Worm (Caenorhabditis elegans) whole organism, L1 larva: ENCODE data around the gene elo-4.

Source experiments
- C16A3.4 ChIP-seq: fragments of 150-350 bp; optimal IDR thresholded peaks from 2 replicates; lab custom pipeline; 2014; ENCODE audit warnings: missing biosample characterization, missing genetic modification characterization
- C34B4.2 ChIP-seq: sonication (generic microtip); optimal IDR thresholded peaks from 2 replicates; lab custom pipeline; 2017; ENCODE audit warnings: mild to moderate bottlenecking, missing genetic modification characterization, missing compliant biosample characterization
- Y116A8C.19 ChIP-seq: sonication (generic microtip); optimal IDR thresholded peaks from 2 replicates; lab custom pipeline; 2016; ENCODE audit warnings: missing compliant biosample characterization, missing genetic modification characterization, borderline replicate concordance
- ama-1 ChIP-seq: fragments of 150-350 bp; optimal IDR thresholded peaks from 2 replicates; lab custom pipeline; 2014
- ceh-82 ChIP-seq, 3 experiments: fragments of 150-350 bp in 1 of 3; sonication (generic microtip) in 2 of 3; optimal IDR thresholded peaks; 2 replicates each; lab custom pipeline; 2014 to 2017; ENCODE audit warnings: missing biosample characterization in 3 of 3, missing genetic modification characterization in 3 of 3
- dsc-1 ChIP-seq: sonication (generic microtip); optimal IDR thresholded peaks from 2 replicates; lab custom pipeline; 2016; ENCODE audit warnings: mild to moderate bottlenecking, missing genetic modification characterization, missing compliant biosample characterization
- efl-1 ChIP-seq, 4 experiments: fragments of 150-350 bp; optimal IDR thresholded peaks in 3 of 4; peaks in 1 of 4; 1 replicate in 1 of 4; 2 replicates in 3 of 4; lab custom pipeline; 2014; ENCODE audit warnings: missing biosample characterization in 2 of 4, missing genetic modification characterization in 2 of 4, missing genetic modification reagents in 2 of 4
- efl-3 ChIP-seq: fragments of 200-800 bp; sonication (Bioruptor generic); optimal IDR thresholded peaks from 2 replicates; lab custom pipeline; 2018; ENCODE audit warnings: mild to moderate bottlenecking, missing genetic modification characterization, missing compliant biosample characterization
- elt-2 ChIP-seq: sonication (generic microtip); optimal IDR thresholded peaks from 2 replicates; lab custom pipeline; 2016; ENCODE audit warnings: missing genetic modification characterization, mild to moderate bottlenecking, inconsistent platforms, missing compliant biosample characterization, missing genetic modification reagents
- ets-5 ChIP-seq: fragments of 200-800 bp; sonication (Bioruptor generic); IDR thresholded peaks from 2 replicates; pipeline ENCODE4 v1.3.6; 2022; ENCODE audit warnings: missing genetic modification characterization, missing compliant biosample characterization
- fkh-4 ChIP-seq: sonication (generic microtip); optimal IDR thresholded peaks from 2 replicates; lab custom pipeline; 2016; ENCODE audit warnings: missing compliant biosample characterization, missing genetic modification characterization, borderline replicate concordance
- hlh-17 ChIP-seq: fragments of 200-800 bp; sonication (Bioruptor generic); optimal IDR thresholded peaks from 2 replicates; lab custom pipeline; 2018; ENCODE audit warnings: missing genetic modification characterization, mild to moderate bottlenecking, missing compliant biosample characterization, moderate library complexity, borderline replicate concordance
- isw-1 ChIP-seq: fragments of 200-800 bp; sonication (Bioruptor generic); IDR thresholded peaks from 2 replicates; pipeline ENCODE4 v1.3.6; 2022; ENCODE audit warnings: missing genetic modification characterization, missing compliant biosample characterization
- lin-13 ChIP-seq: fragments of 150-350 bp; optimal IDR thresholded peaks from 2 replicates; lab custom pipeline; 2014; ENCODE audit warnings: missing biosample characterization, missing genetic modification reagents, missing genetic modification characterization
- lin-14 ChIP-seq: fragments of 200-800 bp; sonication (Bioruptor generic); optimal IDR thresholded peaks from 2 replicates; lab custom pipeline; 2018; ENCODE audit warnings: mild to moderate bottlenecking, missing genetic modification characterization, moderate library complexity, missing compliant biosample characterization
- lin-15B ChIP-seq: fragments of 150-350 bp; sonication (generic microtip); optimal IDR thresholded peaks from 3 replicates; lab custom pipeline; 2014; ENCODE audit warnings: missing biosample characterization, missing genetic modification characterization
- lin-35 ChIP-seq, 2 experiments: fragments of 150-350 bp; optimal IDR thresholded peaks; 2 replicates each; lab custom pipeline; 2014; ENCODE audit warnings: missing biosample characterization in 2 of 2, missing genetic modification characterization in 2 of 2, missing genetic modification reagents in 2 of 2
- mdl-1 ChIP-seq, 2 experiments: fragments of 150-350 bp; optimal IDR thresholded peaks; 2 replicates each; lab custom pipeline; 2014 to 2017; ENCODE audit warnings: missing biosample characterization in 2 of 2, missing genetic modification characterization in 2 of 2, inconsistent platforms in 1 of 2
- mef-2 ChIP-seq: fragments of 150-350 bp; optimal IDR thresholded peaks from 2 replicates; lab custom pipeline; 2014; ENCODE audit warnings: missing biosample characterization, missing genetic modification characterization
- nhr-19 ChIP-seq: fragments of 200-800 bp; sonication (Bioruptor generic); conservative IDR thresholded peaks from 2 replicates; pipeline ENCODE4 v1.3.6; 2022; ENCODE audit warnings: missing genetic modification characterization, missing compliant biosample characterization
- nhr-20 ChIP-seq: sonication (generic microtip); optimal IDR thresholded peaks from 2 replicates; lab custom pipeline; 2016; ENCODE audit warnings: mild to moderate bottlenecking, missing genetic modification characterization, missing compliant biosample characterization
- nhr-71 ChIP-seq: sonication (generic microtip); optimal IDR thresholded peaks from 2 replicates; lab custom pipeline; 2016; ENCODE audit warnings: mild to moderate bottlenecking, missing genetic modification characterization, moderate library complexity, missing compliant biosample characterization
- nhr-84 ChIP-seq: sonication (generic microtip); optimal IDR thresholded peaks from 2 replicates; lab custom pipeline; 2017; ENCODE audit warnings: missing biosample characterization, missing genetic modification characterization
- pax-3 ChIP-seq: fragments of 200-800 bp; sonication (Bioruptor generic); optimal IDR thresholded peaks from 2 replicates; lab custom pipeline; 2018; ENCODE audit warnings: mild to moderate bottlenecking, missing genetic modification characterization, moderate library complexity, missing compliant biosample characterization
- pqm-1 ChIP-seq: sonication (generic microtip); optimal IDR thresholded peaks from 3 replicates; lab custom pipeline; 2017; ENCODE audit warnings: missing biosample characterization, missing genetic modification characterization
- snpc-4 ChIP-seq: fragments of 150-350 bp; optimal IDR thresholded peaks from 2 replicates; lab custom pipeline; 2014; ENCODE audit warnings: missing biosample characterization, missing genetic modification characterization
- snu-23 ChIP-seq: sonication (generic microtip); optimal IDR thresholded peaks from 2 replicates; lab custom pipeline; 2016; ENCODE audit warnings: missing genetic modification characterization, missing compliant biosample characterization
- sox-4 ChIP-seq: sonication (generic microtip); optimal IDR thresholded peaks from 2 replicates; lab custom pipeline; 2016; ENCODE audit warnings: missing genetic modification characterization, missing compliant biosample characterization
- tbx-2 ChIP-seq: sonication (generic microtip); optimal IDR thresholded peaks from 2 replicates; lab custom pipeline; 2016; ENCODE audit warnings: missing genetic modification characterization, missing compliant biosample characterization
- unc-98 ChIP-seq: fragments of 200-800 bp; sonication (Bioruptor generic); IDR thresholded peaks from 2 replicates; pipeline ENCODE4 v1.3.6; 2022; ENCODE audit warnings: missing genetic modification characterization, missing compliant biosample characterization
- vab-15 ChIP-seq: sonication (generic microtip); optimal IDR thresholded peaks from 2 replicates; lab custom pipeline; 2017; ENCODE audit warnings: missing genotype, mild to moderate bottlenecking, missing genetic modification characterization, missing compliant biosample characterization
- zip-4 ChIP-seq: fragments of 200-800 bp; sonication (Bioruptor generic); optimal IDR thresholded peaks from 2 replicates; lab custom pipeline; 2018; ENCODE audit warnings: mild to moderate bottlenecking, missing genetic modification characterization, moderate library complexity, missing compliant biosample characterization
- ztf-4 ChIP-seq: fragments of 150-350 bp; optimal IDR thresholded peaks from 2 replicates; lab custom pipeline; 2014; ENCODE audit warnings: missing biosample characterization, missing genetic modification characterization

The elo-4 gene

DNA sequence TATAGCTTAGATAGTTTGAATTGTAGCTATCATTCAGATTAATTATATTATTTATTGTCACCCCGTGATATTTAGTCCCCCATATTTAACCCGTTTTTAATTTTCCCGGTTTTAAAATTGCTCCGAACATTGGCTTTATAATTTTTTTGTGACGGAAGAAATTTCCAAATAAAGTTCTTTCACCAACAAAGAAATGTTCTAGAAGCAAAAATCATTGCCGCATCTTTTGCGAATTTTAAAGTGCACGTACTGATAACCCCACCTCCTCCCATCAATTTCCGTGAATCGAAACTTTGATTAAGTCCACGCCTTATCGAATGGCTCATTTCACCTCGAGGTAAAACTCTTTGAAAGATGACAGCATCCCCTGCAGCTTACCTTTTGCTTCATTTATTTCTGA lies 9.3 kb downstream of the elo-4 start, which contains the start of gene C40H1.7:
C40H1.7 (plus strand) TSS at position 301 of the 400 bp plus-strand sequence.
- TF ChIP-seq pqm-1 (tag; lab: Kevin White, UChicago), result no peak
- TF ChIP-seq snpc-4 (tag; lab: Kevin White, UChicago), result no peak
- TF ChIP-seq tbx-2, result no peak
- TF ChIP-seq isw-1 (GFP tag; lab: Robert Waterston, UW), result no peak
- no peak for TF ChIP-seq pax-3 (tag; lab: Kevin White, UChicago)
- TF ChIP-seq sox-4 (tag; lab: Kevin White, UChicago), result no peak

DNA sequence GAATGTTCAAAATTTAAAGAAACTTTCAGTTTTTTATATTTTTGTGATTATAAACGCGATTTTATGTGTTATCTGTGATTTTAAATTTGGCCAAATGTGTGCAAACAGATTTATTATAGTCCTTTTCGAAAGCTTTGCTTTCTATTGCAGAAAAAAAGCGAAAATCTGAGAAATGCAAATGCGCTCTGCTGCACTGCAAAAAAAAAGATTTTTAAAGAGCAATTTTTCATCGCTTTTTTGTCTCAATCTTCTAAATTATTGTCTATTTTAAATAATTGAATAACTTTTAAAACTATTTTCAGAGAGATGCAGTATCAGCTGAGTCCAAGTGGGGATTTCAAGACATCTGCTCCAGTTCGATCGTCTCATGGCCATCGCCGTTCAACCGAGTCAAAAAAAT lies 12.1 kb downstream of the elo-4 start, which contains the start of gene cpb-1:
cpb-1 (plus strand) TSS at position 301 of the 400 bp plus-strand sequence.
- TF ChIP-seq efl-1 (optimal IDR thresholded peaks at IDR 0.05; lab: Kevin White, UChicago), result peak in 1 of 2 experiments; percentile 19
- TF ChIP-seq efl-1 (GFP tag; optimal IDR thresholded peaks at IDR 0.05 in 1 of 2; lab: Kevin White, UChicago), result no peak
- no peak for TF ChIP-seq nhr-71 (tag; lab: Kevin White, UChicago)

DNA sequence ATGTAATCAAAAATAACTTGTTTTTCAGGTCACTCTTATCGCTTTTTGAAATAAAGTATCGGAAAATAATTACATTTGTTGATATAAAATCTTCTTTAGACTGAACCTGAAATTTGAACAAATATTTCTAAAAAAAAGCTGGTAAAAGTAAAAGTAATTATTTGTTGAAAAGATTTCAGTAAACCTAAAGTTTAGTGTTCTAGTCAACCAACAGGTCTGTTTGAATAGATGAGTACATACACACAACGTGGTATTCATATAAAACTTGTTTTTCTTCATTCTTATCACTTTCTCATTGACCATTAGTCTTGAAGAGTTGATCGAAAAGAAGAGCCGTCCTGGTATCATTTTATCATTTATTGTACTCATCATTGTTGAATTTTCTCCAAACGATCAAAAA lies 14.4 kb downstream of the elo-4 start, which contains the start of gene C40H1.9:
C40H1.9 (plus strand) TSS at position 301 of the 400 bp plus-strand sequence.
- TF ChIP-seq dsc-1 (tag; lab: Kevin White, UChicago), result no peak
- TF ChIP-seq nhr-20 (tag; lab: Kevin White, UChicago), result no peak
- TF ChIP-seq mef-2 (tag; lab: Kevin White, UChicago), result no peak
- no peak for TF ChIP-seq efl-3 (GFP tag; lab: Kevin White, UChicago)

DNA sequence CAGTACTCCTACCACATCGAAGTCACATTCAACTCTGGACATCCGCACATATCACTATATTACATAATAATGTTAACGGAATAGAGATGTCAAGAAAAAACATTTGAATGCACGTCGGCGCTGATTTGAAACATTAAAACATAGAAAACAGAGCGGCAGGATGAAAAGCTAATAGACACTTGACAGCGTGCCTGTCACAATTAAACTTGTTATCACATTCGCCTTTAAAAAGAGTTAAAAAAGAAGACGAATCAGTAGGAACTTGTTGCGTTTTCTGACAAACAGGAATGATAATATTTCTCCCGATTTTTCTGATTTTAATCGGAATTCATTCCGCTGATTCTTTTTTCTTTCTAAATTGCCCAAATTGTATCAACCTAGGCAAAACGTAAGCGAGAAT lies 16.5 kb downstream of the elo-4 start:
- TF ChIP-seq ets-5 (GFP tag; lab: Robert Waterston, UW), result no peak
- no peak for TF ChIP-seq vab-15
- TF ChIP-seq nhr-84, result no peak
- no peak for TF ChIP-seq zip-4 (GFP tag; lab: Kevin White, UChicago)
- TF ChIP-seq Y116A8C.19, result no peak
- TF ChIP-seq ama-1 (lab: Kevin White, UChicago), result no peak
- no peak for TF ChIP-seq efl-3 (GFP tag; lab: Kevin White, UChicago)
- TF ChIP-seq ceh-82 (tag; optimal IDR thresholded peaks at IDR 0.05; lab: Kevin White, UChicago), result no peak
- no peak for TF ChIP-seq unc-98
- no peak for TF ChIP-seq tbx-2
- no peak for TF ChIP-seq C16A3.4
- TF ChIP-seq mdl-1 (tag; optimal IDR thresholded peaks at IDR 0.05; lab: Kevin White, UChicago), result no peak
- no peak for TF ChIP-seq fkh-4 (tag; lab: Kevin White, UChicago)
- no peak for TF ChIP-seq lin-15B
- TF ChIP-seq nhr-19 (GFP tag; lab: Robert Waterston, UW), result no peak
- no peak for TF ChIP-seq lin-35 (GFP tag; optimal IDR thresholded peaks at IDR 0.05; lab: Kevin White, UChicago)
- TF ChIP-seq C34B4.2 (tag; lab: Kevin White, UChicago), result no peak
- no peak for TF ChIP-seq hlh-17 (GFP tag; lab: Kevin White, UChicago)
- TF ChIP-seq ztf-4, result no peak

DNA sequence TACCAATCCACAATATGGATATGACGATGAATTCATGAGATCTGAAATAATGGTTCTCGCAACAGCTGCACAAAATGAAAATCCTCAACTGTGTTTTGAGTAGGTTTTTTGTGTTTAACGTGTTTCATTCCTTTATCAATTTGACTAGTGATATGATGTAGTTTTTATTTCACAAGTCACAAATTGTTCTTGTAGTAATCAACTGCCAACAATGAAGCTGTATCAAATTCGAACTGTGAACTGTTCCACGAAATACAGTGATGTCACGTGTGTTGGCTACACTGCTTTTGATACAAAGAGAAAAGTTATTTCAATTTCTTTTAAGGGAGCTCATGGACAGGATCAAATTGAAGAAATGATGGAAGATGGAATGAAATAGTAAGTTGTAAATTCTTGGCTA lies 18.9 kb downstream of the elo-4 start:
- TF ChIP-seq lin-13 (no peak), elt-2 (tag; lab: Kevin White, UChicago) (peak; percentile 13)

DNA sequence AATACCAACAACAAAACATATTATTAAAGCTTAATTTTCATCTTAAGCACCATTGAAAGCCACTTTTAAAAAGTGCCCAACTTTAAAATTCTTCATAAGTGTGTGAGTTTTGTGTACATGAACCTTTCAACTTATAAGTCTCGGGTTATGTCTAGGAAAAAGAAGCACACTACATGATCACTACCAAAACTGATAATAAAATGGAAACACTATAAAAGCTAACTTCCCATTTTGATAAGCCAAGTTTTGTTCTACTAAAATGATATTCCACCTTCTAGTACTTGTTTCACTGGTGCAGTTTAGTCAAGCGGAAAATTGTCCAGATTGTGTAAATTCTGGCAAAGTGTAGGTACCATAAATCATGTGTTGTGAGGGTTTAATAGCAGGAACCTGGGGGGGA lies 19.6 kb downstream of the elo-4 start, which contains the start of gene C40H1.8:
C40H1.8 (plus strand) TSS at position 242 of the 400 bp plus-strand sequence.
- TF ChIP-seq elt-2 (tag; lab: Kevin White, UChicago) (peak; percentile 39), snu-23 (GFP tag; lab: Kevin White, UChicago) (no peak), lin-14 (GFP tag; lab: Kevin White, UChicago) (peak; percentile 7)
